Worm (Caenorhabditis elegans) whole organism, late embryonic: ENCODE measurements around the gene R11G1.11.

Experiments used
- C38D4.7 ChIP-seq: fragments of 200-800 bp; sonication (Bioruptor generic); optimal IDR thresholded peaks from 2 replicates; lab custom pipeline; 2018; ENCODE audit warnings: mild to moderate bottlenecking, missing genetic modification characterization, moderate library complexity, missing compliant biosample characterization
- F13H6.1 ChIP-seq: sonication (generic microtip); optimal IDR thresholded peaks from 2 replicates; lab custom pipeline; 2016; ENCODE audit warnings: missing genetic modification characterization, missing compliant biosample characterization
- ahr-1 ChIP-seq: sonication (generic microtip); optimal IDR thresholded peaks from 2 replicates; lab custom pipeline; 2016; ENCODE audit warnings: missing genetic modification characterization, missing compliant biosample characterization
- ceh-18 ChIP-seq: sonication (generic microtip); optimal IDR thresholded peaks from 2 replicates; lab custom pipeline; 2016; ENCODE audit warnings: missing genetic modification characterization, missing compliant biosample characterization
- ceh-24 ChIP-seq: sonication (generic microtip); optimal IDR thresholded peaks from 2 replicates; lab custom pipeline; 2016; ENCODE audit warnings: mild to moderate bottlenecking, missing genetic modification characterization, missing compliant biosample characterization
- ceh-34 ChIP-seq: sonication (generic microtip); optimal IDR thresholded peaks from 2 replicates; lab custom pipeline; 2016; ENCODE audit warnings: mild to moderate bottlenecking, missing genetic modification characterization, missing compliant biosample characterization
- ceh-45 ChIP-seq: fragments of 200-800 bp; sonication (Bioruptor generic); IDR thresholded peaks from 2 replicates; pipeline ENCODE4 v1.3.6; 2022; ENCODE audit warnings: missing genetic modification reagents, missing genetic modification characterization, missing compliant biosample characterization
- ceh-48 ChIP-seq: sonication (generic microtip); optimal IDR thresholded peaks from 2 replicates; lab custom pipeline; 2016; ENCODE audit warnings: missing genetic modification characterization, inconsistent platforms, missing compliant biosample characterization
- ceh-6 ChIP-seq: fragments of 200-800 bp; sonication (Bioruptor generic); optimal IDR thresholded peaks from 2 replicates; lab custom pipeline; 2018; ENCODE audit warnings: mild to moderate bottlenecking, missing genetic modification characterization, missing compliant biosample characterization
- che-1 ChIP-seq: sonication (generic microtip); optimal IDR thresholded peaks from 2 replicates; lab custom pipeline; 2016; ENCODE audit warnings: mild to moderate bottlenecking, missing genetic modification characterization, missing compliant biosample characterization
- dmd-4 ChIP-seq: sonication (generic microtip); optimal IDR thresholded peaks from 2 replicates; lab custom pipeline; 2016; ENCODE audit warnings: borderline replicate concordance, missing genetic modification characterization, missing compliant biosample characterization
- dve-1 ChIP-seq: sonication (generic microtip); optimal IDR thresholded peaks from 2 replicates; lab custom pipeline; 2017; ENCODE audit warnings: antibody characterized with exemption, mild to moderate bottlenecking, missing genetic modification characterization, missing compliant biosample characterization
- elt-4 ChIP-seq: sonication (generic microtip); optimal IDR thresholded peaks from 2 replicates; lab custom pipeline; 2016; ENCODE audit warnings: missing genetic modification characterization, missing compliant biosample characterization
- eyg-1 ChIP-seq: sonication (generic microtip); optimal IDR thresholded peaks from 2 replicates; lab custom pipeline; 2016; ENCODE audit warnings: missing genotype, missing genetic modification characterization, missing compliant biosample characterization
- hlh-6 ChIP-seq: sonication (generic microtip); optimal IDR thresholded peaks from 2 replicates; lab custom pipeline; 2016; ENCODE audit warnings: missing genotype, missing genetic modification characterization, missing compliant biosample characterization
- lin-11 ChIP-seq: fragments of 200-800 bp; sonication (Bioruptor generic); optimal IDR thresholded peaks from 2 replicates; lab custom pipeline; 2018; ENCODE audit warnings: mild to moderate bottlenecking, missing genetic modification characterization, missing compliant biosample characterization
- mec-3 ChIP-seq: sonication (generic microtip); optimal IDR thresholded peaks from 2 replicates; lab custom pipeline; 2016; ENCODE audit warnings: borderline replicate concordance, missing genetic modification characterization, missing compliant biosample characterization
- nfya-1 ChIP-seq: sonication (generic microtip); optimal IDR thresholded peaks from 2 replicates; lab custom pipeline; 2017; ENCODE audit warnings: missing genetic modification characterization, mild to moderate bottlenecking, missing compliant biosample characterization, antibody characterized with exemption, moderate library complexity
- nhr-232 ChIP-seq: sonication (generic microtip); optimal IDR thresholded peaks from 2 replicates; lab custom pipeline; 2016; ENCODE audit warnings: missing genetic modification characterization, missing compliant biosample characterization
- npax-4 ChIP-seq: sonication (generic microtip); optimal IDR thresholded peaks from 2 replicates; lab custom pipeline; 2016; ENCODE audit warnings: missing genetic modification characterization, missing compliant biosample characterization
- pag-3 ChIP-seq: sonication (generic microtip); optimal IDR thresholded peaks from 2 replicates; lab custom pipeline; 2016; ENCODE audit warnings: missing compliant biosample characterization, missing genetic modification characterization, borderline replicate concordance
- pat-9 ChIP-seq: fragments of 200-800 bp; sonication (Bioruptor generic); optimal IDR thresholded peaks from 2 replicates; lab custom pipeline; 2018; ENCODE audit warnings: mild to moderate bottlenecking, missing genetic modification characterization, moderate library complexity, missing compliant biosample characterization
- pqm-1 ChIP-seq: sonication (generic microtip); optimal IDR thresholded peaks from 2 replicates; lab custom pipeline; 2016; ENCODE audit warnings: missing genetic modification characterization, missing compliant biosample characterization
- pros-1 ChIP-seq: fragments of 150-350 bp; optimal IDR thresholded peaks from 2 replicates; lab custom pipeline; 2014; ENCODE audit warnings: missing biosample characterization, missing genetic modification reagents, missing genetic modification characterization
- ref-2 ChIP-seq: sonication (generic microtip); optimal IDR thresholded peaks from 2 replicates; lab custom pipeline; 2016; ENCODE audit warnings: missing genetic modification characterization, missing compliant biosample characterization
- rnt-1 ChIP-seq: sonication (generic microtip); optimal IDR thresholded peaks from 2 replicates; lab custom pipeline; 2016; ENCODE audit warnings: missing genetic modification characterization, missing compliant biosample characterization
- sdc-2 ChIP-seq: sonication (generic microtip); optimal IDR thresholded peaks from 2 replicates; lab custom pipeline; 2016; ENCODE audit warnings: missing genotype, missing genetic modification characterization, missing compliant biosample characterization
- sox-4 ChIP-seq: sonication (generic microtip); optimal IDR thresholded peaks from 2 replicates; lab custom pipeline; 2017; ENCODE audit warnings: mild to moderate bottlenecking, missing genetic modification characterization, inconsistent platforms, missing compliant biosample characterization
- syd-9 ChIP-seq: sonication (generic microtip); optimal IDR thresholded peaks from 2 replicates; lab custom pipeline; 2016; ENCODE audit warnings: mild to moderate bottlenecking, missing genetic modification characterization, moderate library complexity, missing compliant biosample characterization
- tbx-2 ChIP-seq: sonication (generic microtip); optimal IDR thresholded peaks from 2 replicates; lab custom pipeline; 2016; ENCODE audit warnings: missing genetic modification characterization, missing compliant biosample characterization
- tbx-7 ChIP-seq: sonication (generic microtip); optimal IDR thresholded peaks from 2 replicates; lab custom pipeline; 2016; ENCODE audit warnings: missing genotype, missing genetic modification characterization, missing compliant biosample characterization
- ttx-3 ChIP-seq: sonication (generic microtip); optimal IDR thresholded peaks from 2 replicates; lab custom pipeline; 2016; ENCODE audit warnings: missing genetic modification reagents, missing genetic modification characterization, missing compliant biosample characterization
- unc-3 ChIP-seq, 2 experiments: fragments of 200-800 bp in 1 of 2; sonication (Bioruptor generic) in 1 of 2; sonication (generic microtip) in 1 of 2; conservative IDR thresholded peaks in 1 of 2; optimal IDR thresholded peaks in 1 of 2; 2 replicates each; pipeline versions ENCODE4 v1.3.6 to Lab custom; 2016 to 2022; ENCODE audit warnings: missing compliant biosample characterization in 2 of 2, missing genetic modification characterization in 2 of 2, missing genetic modification reagents in 1 of 2
- unc-86 ChIP-seq: sonication (generic microtip); optimal IDR thresholded peaks from 2 replicates; lab custom pipeline; 2016; ENCODE audit warnings: missing genetic modification characterization, missing compliant biosample characterization
- zip-5 ChIP-seq: sonication (generic microtip); optimal IDR thresholded peaks from 2 replicates; lab custom pipeline; 2016; ENCODE audit warnings: missing genetic modification characterization, missing compliant biosample characterization

R11G1.11 gene

DNA sequence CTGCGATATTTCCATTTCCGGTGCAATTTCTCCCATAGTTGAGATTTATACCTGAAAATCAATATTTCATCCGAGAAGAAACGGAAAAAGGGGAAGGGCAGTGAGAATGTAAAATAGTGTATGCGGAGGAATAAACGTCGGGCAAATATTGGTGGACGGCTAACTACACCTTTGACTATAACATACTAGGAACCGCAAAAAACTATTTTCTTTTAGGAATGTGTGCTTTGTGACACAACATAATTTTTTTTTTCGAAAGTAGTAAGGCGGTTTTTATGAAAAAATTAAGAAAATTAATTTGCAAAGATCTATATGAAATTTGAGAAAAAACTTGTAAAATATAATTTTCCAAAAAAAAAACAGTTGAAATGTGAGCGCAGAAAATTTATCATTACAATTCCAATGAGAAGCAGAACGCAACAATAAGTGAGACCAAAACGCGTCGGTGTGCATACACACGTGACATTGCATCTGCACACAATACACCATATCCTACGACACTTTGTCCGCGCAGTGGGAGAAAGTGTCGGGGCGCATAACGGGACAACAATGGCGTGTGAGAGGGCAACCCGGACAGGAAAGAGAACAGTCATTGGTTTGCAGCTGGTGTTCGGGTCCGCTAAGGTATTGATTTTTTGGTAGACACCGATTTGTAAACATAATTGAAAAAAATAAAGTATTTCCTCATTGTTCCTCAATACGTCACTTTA lies 4.5 kb upstream of the R11G1.11 start, which contains the start of the genes sax-1 and R11G1.2 (continued):
- TF ChIP-seq ceh-45 (GFP tag; lab: Robert Waterston, UW) (no peak), dmd-4 (no peak), ceh-18 (tag; lab: Kevin White, UChicago) (peak; percentile 5), hlh-6 (tag; lab: Kevin White, UChicago) (no peak), nfya-1 (tag; lab: Kevin White, UChicago) (peak; percentile 69), C38D4.7 (GFP tag; lab: Kevin White, UChicago) (no peak), dve-1 (tag; lab: Kevin White, UChicago) (no peak), sox-4 (tag; lab: Kevin White, UChicago) (no peak), elt-4 (tag; lab: Kevin White, UChicago) (no peak), ref-2 (peak; percentile 61), ceh-48 (tag; lab: Kevin White, UChicago) (peak; percentile 52)

ce11 chrX:3655972-3656371 lies 1.2 kb downstream of the R11G1.11 start, which contains the start of gene R11G1.7:
TSS of gene R11G1.7 (plus strand) at chrX:3656272.
- no peak for TF ChIP-seq unc-86 (tag; lab: Kevin White, UChicago)
- TF ChIP-seq pag-3 (tag; lab: Kevin White, UChicago) = no peak
- TF ChIP-seq unc-3 (GFP tag; conservative IDR thresholded peaks at IDR 0.05; lab: Robert Waterston, UW) = no peak
- no peak for TF ChIP-seq unc-3 (tag; optimal IDR thresholded peaks at IDR 0.05; lab: Kevin White, UChicago)
- TF ChIP-seq rnt-1 (tag; lab: Kevin White, UChicago) = no peak
- TF ChIP-seq zip-5 (tag; lab: Kevin White, UChicago) = no peak
- no peak for TF ChIP-seq pqm-1
- TF ChIP-seq eyg-1 (tag; lab: Kevin White, UChicago) = no peak
- TF ChIP-seq ceh-24 (tag; lab: Kevin White, UChicago) = no peak
- TF ChIP-seq npax-4 (tag; lab: Kevin White, UChicago) = no peak
- TF ChIP-seq sdc-2 (tag; lab: Kevin White, UChicago) = no peak
- TF ChIP-seq che-1 (tag; lab: Kevin White, UChicago) = no peak
- TF ChIP-seq ceh-34 (tag; lab: Kevin White, UChicago) = no peak
- no peak for TF ChIP-seq pat-9
- TF ChIP-seq ttx-3 (tag; lab: Kevin White, UChicago) = no peak
- no peak for TF ChIP-seq tbx-2
- no peak for TF ChIP-seq nfya-1 (tag; lab: Kevin White, UChicago)
- TF ChIP-seq sox-4 (tag; lab: Kevin White, UChicago) = no peak
- TF ChIP-seq lin-11 (tag; lab: Kevin White, UChicago) = no peak
- TF ChIP-seq dve-1 (tag; lab: Kevin White, UChicago) = no peak
- TF ChIP-seq syd-9 (tag; lab: Kevin White, UChicago) = no peak

ce11 chrX:3659192-3659591 lies 4.5 kb downstream of the R11G1.11 start, which contains the start of gene R11G1.1:
TSS of gene R11G1.1 (plus strand) at chrX:3659492.
- no peak for TF ChIP-seq pros-1 (tag; lab: Kevin White, UChicago)
- no peak for TF ChIP-seq zip-5 (tag; lab: Kevin White, UChicago)
- TF ChIP-seq ceh-6 (GFP tag; lab: Kevin White, UChicago) = no peak
- no peak for TF ChIP-seq sox-4 (tag; lab: Kevin White, UChicago)

DNA sequence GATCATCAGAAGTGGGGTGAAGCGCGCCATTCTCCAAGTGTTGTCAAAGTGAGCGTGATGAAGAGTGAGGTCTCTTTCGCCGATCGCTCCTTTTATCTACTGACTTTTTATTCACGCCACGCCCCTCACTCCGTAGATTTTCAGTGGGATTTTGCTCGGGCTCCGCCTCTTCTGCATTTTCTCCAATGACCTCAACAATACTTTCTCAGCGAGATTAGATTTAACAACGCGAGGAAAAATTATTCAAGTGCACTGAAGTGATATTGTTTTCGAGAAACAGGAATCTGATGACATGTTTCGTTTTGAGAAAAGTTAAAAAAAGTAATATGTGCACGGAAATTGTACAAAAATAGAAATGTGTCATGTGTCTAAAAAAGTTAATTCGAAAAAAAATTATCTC lies 14.1 kb downstream of the R11G1.11 start, which contains the start of gene snet-1:
snet-1 (minus strand) TSS at position 101 of the 400 bp plus-strand sequence.
- TF ChIP-seq tbx-2 (no peak), tbx-7 (tag; lab: Kevin White, UChicago) (no peak), ahr-1 (tag; lab: Kevin White, UChicago) (no peak), C38D4.7 (GFP tag; lab: Kevin White, UChicago) (no peak), mec-3 (no peak), eyg-1 (tag; lab: Kevin White, UChicago) (no peak), nhr-232 (tag; lab: Kevin White, UChicago) (no peak), syd-9 (tag; lab: Kevin White, UChicago) (no peak), F13H6.1 (tag; lab: Kevin White, UChicago) (no peak), elt-4 (tag; lab: Kevin White, UChicago) (no peak)
